Fruit fly (Drosophila melanogaster) whole organism, embryonic: Measurements from ENCODE around the gene CG4594.

Experiments used
- B-H2 ChIP-seq: fragments of 200-800 bp; sonication (Bioruptor generic); optimal IDR thresholded peaks from 2 replicates; lab custom pipeline; 2018; ENCODE audit warnings: missing biosample characterization, mild to moderate bottlenecking, missing genetic modification characterization
- Bteb2 ChIP-seq: fragments of 200-800 bp; sonication (Bioruptor generic); optimal IDR thresholded peaks from 2 replicates; lab custom pipeline; 2016; ENCODE audit warnings: missing biosample characterization, missing genetic modification characterization
- CG11696 ChIP-seq: fragments of 200-800 bp; sonication (Bioruptor generic); IDR thresholded peaks from 2 replicates; pipeline ENCODE4 v1.3.6; 2022; ENCODE audit warnings: missing biosample characterization, missing genetic modification characterization
- CG11723 ChIP-seq: fragments of 200-800 bp; sonication (Bioruptor generic); optimal IDR thresholded peaks from 2 replicates; lab custom pipeline; 2017; ENCODE audit warnings: missing biosample characterization, mild to moderate bottlenecking, missing genetic modification characterization
- CG12155 ChIP-seq: fragments of 200-800 bp; sonication (Bioruptor generic); optimal IDR thresholded peaks from 3 replicates; lab custom pipeline; 2016; ENCODE audit warnings: missing biosample characterization, missing genetic modification characterization
- CG1233 ChIP-seq: fragments of 200-800 bp; sonication (Bioruptor generic); optimal IDR thresholded peaks from 4 replicates; lab custom pipeline; 2018; ENCODE audit warnings: missing biosample characterization, mild to moderate bottlenecking, missing genetic modification characterization
- CG17186 ChIP-seq: fragments of 200-800 bp; sonication (Bioruptor generic); optimal IDR thresholded peaks from 3 replicates; lab custom pipeline; 2017; ENCODE audit warnings: missing biosample characterization, missing genetic modification reagents, missing genetic modification characterization
- CG1832 ChIP-seq: fragments of 200-800 bp; sonication (Bioruptor generic); optimal IDR thresholded peaks from 2 replicates; lab custom pipeline; 2017; ENCODE audit warnings: missing biosample characterization, mild to moderate bottlenecking, missing genetic modification characterization, inconsistent platforms
- CG18476 ChIP-seq: fragments of 200-800 bp; sonication (Bioruptor generic); optimal IDR thresholded peaks from 2 replicates; lab custom pipeline; 2016; ENCODE audit warnings: missing biosample characterization, mild to moderate bottlenecking, missing genetic modification characterization
- CG2202 ChIP-seq: fragments of 200-800 bp; sonication (Bioruptor generic); optimal IDR thresholded peaks from 2 replicates; lab custom pipeline; 2018; ENCODE audit warnings: missing biosample characterization, mild to moderate bottlenecking, missing genetic modification characterization
- CG2875 ChIP-seq: fragments of 200-800 bp; sonication (Bioruptor generic); optimal IDR thresholded peaks from 2 replicates; lab custom pipeline; 2017; ENCODE audit warnings: missing biosample characterization, mild to moderate bottlenecking, missing genetic modification characterization, missing genetic modification reagents
- CG3065 ChIP-seq: fragments of 200-800 bp; sonication (Bioruptor generic); optimal IDR thresholded peaks from 2 replicates; lab custom pipeline; 2016; ENCODE audit warnings: missing biosample characterization, missing genetic modification characterization
- CG31365 ChIP-seq: fragments of 200-800 bp; sonication (Bioruptor generic); optimal IDR thresholded peaks from 2 replicates; lab custom pipeline; 2018; ENCODE audit warnings: missing biosample characterization, mild to moderate bottlenecking, missing genetic modification characterization
- CG31388 ChIP-seq: fragments of 200-800 bp; sonication (Bioruptor generic); optimal IDR thresholded peaks from 2 replicates; lab custom pipeline; 2016; ENCODE audit warnings: missing biosample characterization, missing genetic modification characterization
- CG32532 ChIP-seq: fragments of 200-800 bp; sonication (Bioruptor generic); IDR thresholded peaks from 2 replicates; pipeline ENCODE4 v1.3.6; 2022; ENCODE audit warnings: missing biosample characterization, missing genetic modification characterization
- CG34376 ChIP-seq: fragments of 200-800 bp; sonication (Bioruptor generic); optimal IDR thresholded peaks from 2 replicates; lab custom pipeline; 2018; ENCODE audit warnings: missing biosample characterization, mild to moderate bottlenecking, missing genetic modification characterization
- CG6272 ChIP-seq: fragments of 200-800 bp; sonication (Bioruptor generic); IDR thresholded peaks from 2 replicates; pipeline ENCODE4 v1.3.6; 2022; ENCODE audit warnings: missing biosample characterization, missing genetic modification characterization
- CG6813 ChIP-seq: fragments of 200-800 bp; sonication (Bioruptor generic); optimal IDR thresholded peaks from 2 replicates; lab custom pipeline; 2017; ENCODE audit warnings: missing biosample characterization, missing genetic modification characterization, mild to moderate bottlenecking, moderate library complexity, missing genetic modification reagents
- CG8388 ChIP-seq: fragments of 200-800 bp; sonication (Bioruptor generic); optimal IDR thresholded peaks from 2 replicates; lab custom pipeline; 2019; ENCODE audit warnings: missing biosample characterization, mild to moderate bottlenecking, missing genetic modification characterization, moderate library complexity
- CG9215 ChIP-seq: fragments of 200-800 bp; sonication (Bioruptor generic); IDR thresholded peaks from 2 replicates; pipeline ENCODE4 v1.3.6; 2022; ENCODE audit warnings: missing biosample characterization, missing genetic modification characterization
- CoRest ChIP-seq: fragments of 200-800 bp; sonication (Bioruptor generic); optimal IDR thresholded peaks from 3 replicates; lab custom pipeline; 2018; ENCODE audit warnings: missing biosample characterization, mild to moderate bottlenecking, missing genetic modification characterization, moderate library complexity
- Dip3 ChIP-seq: fragments of 200-800 bp; sonication (Bioruptor generic); optimal IDR thresholded peaks from 3 replicates; lab custom pipeline; 2016; ENCODE audit warnings: missing biosample characterization, missing genetic modification characterization
- Opbp ChIP-seq: fragments of 200-800 bp; sonication (Bioruptor generic); IDR thresholded peaks from 3 replicates; pipeline ENCODE4 v1.3.6; 2022; ENCODE audit warnings: missing biosample characterization, missing genetic modification characterization; ENCODE audit not compliant: partially characterized antibody
- Sin3A ChIP-seq: fragments of >200 bp; optimal IDR thresholded peaks from 2 replicates; lab custom pipeline; 2018
- ac ChIP-seq: fragments of 200-800 bp; sonication (Bioruptor generic); optimal IDR thresholded peaks from 3 replicates; lab custom pipeline; 2017; ENCODE audit warnings: missing biosample characterization, mild to moderate bottlenecking, missing genetic modification characterization
- amos ChIP-seq: fragments of 200-800 bp; sonication (Bioruptor generic); IDR thresholded peaks from 2 replicates; pipeline ENCODE4 v1.3.6; 2022; ENCODE audit warnings: missing biosample characterization, missing genetic modification characterization; ENCODE audit not compliant: partially characterized antibody
- ap ChIP-seq: fragments of 200-800 bp; sonication (Bioruptor generic); IDR thresholded peaks from 2 replicates; pipeline ENCODE4 v1.3.6; 2022; ENCODE audit warnings: missing biosample characterization, missing genetic modification characterization
- bowl ChIP-seq: fragments of 200-800 bp; sonication (Bioruptor generic); IDR thresholded peaks from 2 replicates; pipeline ENCODE4 v1.3.6; 2022; ENCODE audit warnings: missing biosample characterization, missing genetic modification characterization
- cas ChIP-seq: fragments of 200-800 bp; sonication (Bioruptor generic); IDR thresholded peaks from 2 replicates; pipeline ENCODE4 v1.3.6; 2022; ENCODE audit warnings: missing biosample characterization, missing genetic modification characterization
- cwo ChIP-seq: fragments of 200-800 bp; sonication (Bioruptor generic); optimal IDR thresholded peaks from 3 replicates; lab custom pipeline; 2017; ENCODE audit warnings: missing biosample characterization, missing genetic modification characterization, mild to moderate bottlenecking, moderate library complexity, missing genetic modification reagents
- dm ChIP-seq: fragments of 200-800 bp; sonication (Bioruptor generic); optimal IDR thresholded peaks from 3 replicates; lab custom pipeline; 2016; ENCODE audit warnings: missing biosample characterization, missing genetic modification characterization
- gfzf ChIP-seq: fragments of 200-800 bp; sonication (Bioruptor generic); optimal IDR thresholded peaks from 2 replicates; lab custom pipeline; 2016; ENCODE audit warnings: missing biosample characterization, mild to moderate bottlenecking, missing genetic modification characterization, moderate library complexity
- ham ChIP-seq: fragments of 200-800 bp; sonication (Bioruptor generic); IDR thresholded peaks from 2 replicates; pipeline ENCODE4 v1.3.6; 2022; ENCODE audit warnings: missing biosample characterization, missing genetic modification characterization
- hb ChIP-seq: fragments of 200-800 bp; sonication (Bioruptor generic); IDR thresholded peaks from 3 replicates; pipeline ENCODE4 v1.3.6; 2022; ENCODE audit warnings: missing biosample characterization, missing genetic modification characterization; ENCODE audit not compliant: partially characterized antibody
- jing ChIP-seq: fragments of 200-800 bp; sonication (Bioruptor generic); optimal IDR thresholded peaks from 2 replicates; lab custom pipeline; 2018; ENCODE audit warnings: missing biosample characterization, mild to moderate bottlenecking, missing genetic modification characterization
- jumu ChIP-seq: fragments of 200-800 bp; sonication (Bioruptor generic); optimal IDR thresholded peaks from 3 replicates; lab custom pipeline; 2016; ENCODE audit warnings: missing biosample characterization, missing genetic modification characterization
- lilli ChIP-seq: fragments of 200-800 bp; sonication (Bioruptor generic); optimal IDR thresholded peaks from 3 replicates; lab custom pipeline; 2016; ENCODE audit warnings: missing biosample characterization, missing genetic modification characterization
- lola ChIP-seq, 3 experiments: fragments of >200 bp in 2 of 3; fragments of 200-800 bp in 1 of 3; sonication (Bioruptor generic) in 1 of 3; optimal IDR thresholded peaks; 2 replicates each; lab custom pipeline; 2017 to 2019; ENCODE audit warnings: missing biosample characterization in 3 of 3, missing genetic modification characterization in 3 of 3, mild to moderate bottlenecking in 1 of 3, moderate library complexity in 1 of 3
- nau ChIP-seq: fragments of 200-800 bp; sonication (Bioruptor generic); optimal IDR thresholded peaks from 3 replicates; lab custom pipeline; 2017; ENCODE audit warnings: missing biosample characterization, mild to moderate bottlenecking, missing genetic modification characterization, missing genetic modification reagents
- pb ChIP-seq: fragments of 200-800 bp; sonication (Bioruptor generic); optimal IDR thresholded peaks from 3 replicates; lab custom pipeline; 2016; ENCODE audit warnings: missing biosample characterization, missing genetic modification characterization
- peb ChIP-seq: fragments of 200-800 bp; sonication (Bioruptor generic); IDR thresholded peaks from 2 replicates; pipeline ENCODE4 v1.3.6; 2022; ENCODE audit warnings: missing biosample characterization, missing genetic modification characterization
- sens ChIP-seq: fragments of 200-800 bp; sonication (Bioruptor generic); peaks from one replicate; lab custom pipeline; 2016; ENCODE audit warnings: missing biosample characterization, missing genetic modification characterization
- sisA ChIP-seq: fragments of 200-800 bp; sonication (Bioruptor generic); IDR thresholded peaks from 2 replicates; pipeline ENCODE4 v1.3.6; 2022; ENCODE audit warnings: missing biosample characterization, missing genetic modification characterization
- toy ChIP-seq: fragments of 200-800 bp; sonication (Bioruptor generic); IDR thresholded peaks from 2 replicates; pipeline ENCODE4 v1.3.6; 2022; ENCODE audit warnings: missing biosample characterization, missing genetic modification characterization
- tup ChIP-seq: fragments of 200-800 bp; sonication (Bioruptor generic); optimal IDR thresholded peaks from 2 replicates; lab custom pipeline; 2016; ENCODE audit warnings: missing biosample characterization, mild to moderate bottlenecking, missing genetic modification characterization, moderate library complexity
- unc-4 ChIP-seq: fragments of 200-800 bp; sonication (Bioruptor generic); IDR thresholded peaks from 2 replicates; pipeline ENCODE4 v1.3.6; 2022; ENCODE audit warnings: missing biosample characterization, missing genetic modification characterization; ENCODE audit not compliant: partially characterized antibody
- vnd ChIP-seq: fragments of 200-800 bp; sonication (Bioruptor generic); IDR thresholded peaks from 3 replicates; pipeline ENCODE4 v1.3.6; 2022; ENCODE audit warnings: missing biosample characterization, missing genetic modification characterization; ENCODE audit not compliant: partially characterized antibody
- yki ChIP-seq: fragments of >200 bp; optimal IDR thresholded peaks from 3 replicates; lab custom pipeline; 2018
- z ChIP-seq: fragments of 200-800 bp; sonication (Bioruptor generic); IDR thresholded peaks from 3 replicates; pipeline ENCODE4 v1.3.6; 2022; ENCODE audit warnings: missing biosample characterization, missing genetic modification characterization

CG4594 gene

dm6 chr2L:9918020-9918959 is 1.7 kb upstream of the CG4594 start, which contains the start of the genes CG5885 and CG4598:
TSS of gene CG5885 (minus strand) at chr2L:9918330.
TSS of gene CG4598 (plus strand) at chr2L:9918618.
- TF ChIP-seq tup (GFP tag; lab: Kevin White, UChicago): peak; percentile 40
- TF ChIP-seq CG2875 (GFP tag; lab: Kevin White, UChicago): no peak
- TF ChIP-seq lilli (GFP tag; lab: Kevin White, UChicago): peak; percentile 80
- TF ChIP-seq hb (GFP tag; lab: Robert Waterston, UW): peak; percentile 69
- TF ChIP-seq Dip3 (GFP tag; lab: Kevin White, UChicago): peak; percentile 21
- TF ChIP-seq CG8388 (GFP tag; lab: Kevin White, UChicago): peak; percentile 68
- TF ChIP-seq ham (GFP tag; lab: Robert Waterston, UW): no peak
- TF ChIP-seq amos (GFP tag; lab: Robert Waterston, UW): peak; percentile 85
- no peak for TF ChIP-seq CG18476 (GFP tag; lab: Kevin White, UChicago)
- TF ChIP-seq sens: peak; percentile 89
- TF ChIP-seq Opbp (GFP tag; lab: Robert Waterston, UW): peak; percentile 89
- 0 out of 2 replicates have a peak, but pooled peaks have one; percentile 13 for TF ChIP-seq CG9215
- TF ChIP-seq yki (lab: Kevin White, UChicago): no peak
- no peak for TF ChIP-seq peb (GFP tag; lab: Robert Waterston, UW)
- peak; percentile 80 for TF ChIP-seq unc-4 (GFP tag; lab: Robert Waterston, UW)
- TF ChIP-seq cwo (GFP tag; lab: Kevin White, UChicago): peak; percentile 15
- peak; percentile 46 for TF ChIP-seq Sin3A (lab: Kevin White, UChicago)
- TF ChIP-seq CG31388 (GFP tag; lab: Kevin White, UChicago): no peak
- TF ChIP-seq CG3065 (GFP tag; lab: Kevin White, UChicago): no peak
- peak; percentile 69 for TF ChIP-seq CG12155 (GFP tag; lab: Kevin White, UChicago)
- peak in 1 of 3 experiments; percentile 71 for TF ChIP-seq lola (GFP tag; optimal IDR thresholded peaks at IDR 0.05; lab: Kevin White, UChicago)
- TF ChIP-seq CG6813 (GFP tag; lab: Kevin White, UChicago): peak; percentile 23
- TF ChIP-seq CG2202 (tag; lab: Kevin White, UChicago): peak; percentile 47
- no peak for TF ChIP-seq toy (GFP tag; lab: Robert Waterston, UW)
- 0 out of 2 replicates have a peak, but pooled peaks have one; percentile 28 for TF ChIP-seq CG11696
- peak; percentile 50 for TF ChIP-seq gfzf (GFP tag; lab: Kevin White, UChicago)
- TF ChIP-seq CG32532 (GFP tag; lab: Robert Waterston, UW): peak; percentile 79
- TF ChIP-seq CG17186 (GFP tag; lab: Kevin White, UChicago): peak; percentile 71
- TF ChIP-seq cas (GFP tag; lab: Robert Waterston, UW): no peak
- peak; percentile 30 for TF ChIP-seq jumu (GFP tag; lab: Kevin White, UChicago)
- no peak for TF ChIP-seq pb (GFP tag; lab: Kevin White, UChicago)
- no peak for TF ChIP-seq bowl (GFP tag; lab: Robert Waterston, UW)
- TF ChIP-seq dm: no peak
- peak; percentile 73 for TF ChIP-seq sisA (GFP tag; lab: Robert Waterston, UW)
- TF ChIP-seq B-H2 (GFP tag; lab: Kevin White, UChicago): peak; percentile 50
- no peak for TF ChIP-seq ac (GFP tag; lab: Kevin White, UChicago)
- peak; percentile 79 for TF ChIP-seq CoRest
- TF ChIP-seq nau (GFP tag; lab: Kevin White, UChicago): no peak
- TF ChIP-seq CG1233: peak; percentile 0
- TF ChIP-seq CG31365 (tag; lab: Kevin White, UChicago): no peak
- TF ChIP-seq CG11723: peak; percentile 21
- peak; percentile 66 for TF ChIP-seq ap
- TF ChIP-seq CG34376 (GFP tag; lab: Kevin White, UChicago): peak; percentile 3
- peak; percentile 72 for TF ChIP-seq vnd (GFP tag; lab: Robert Waterston, UW)
- no peak for TF ChIP-seq z (GFP tag; lab: Robert Waterston, UW)
- no peak; the same call in 1 of the 2 replicates for TF ChIP-seq CG6272 (GFP tag; lab: Robert Waterston, UW)
- TF ChIP-seq CG1832 (GFP tag; lab: Kevin White, UChicago): no peak
- peak; percentile 15 for TF ChIP-seq Bteb2 (GFP tag; lab: Kevin White, UChicago)
- peak; percentile 50 for TF ChIP-seq jing (GFP tag; lab: Kevin White, UChicago)
